Fruit fly (Drosophila melanogaster) whole organism: ENCODE results near the gene CG4036.
A peak's percentile ranks its signal among the peaks of the same experiment; 100 is the strongest.

Source experiments
- CG8478 ChIP-seq: fragments of >200 bp; optimal IDR thresholded peaks from 2 replicates; lab custom pipeline; 2018; ENCODE audit warnings: inconsistent platforms
- Dll ChIP-seq: fragments of >200 bp; optimal IDR thresholded peaks from 2 replicates; lab custom pipeline; 2017
- EcR ChIP-seq, 2 experiments: fragments of >200 bp; optimal IDR thresholded peaks; 2 replicates each; lab custom pipeline; 2017; ENCODE audit warnings: missing biosample characterization in 2 of 2, missing genetic modification characterization in 2 of 2, missing genetic modification reagents in 2 of 2
- pan ChIP-seq: fragments of >200 bp; optimal IDR thresholded peaks from 2 replicates; lab custom pipeline; 2017
- psq ChIP-seq: fragments of >200 bp; optimal IDR thresholded peaks from 2 replicates; lab custom pipeline; 2017
- usp ChIP-seq: fragments of >200 bp; optimal IDR thresholded peaks from 2 replicates; lab custom pipeline; 2017; ENCODE audit warnings: missing biosample characterization, missing genetic modification characterization, mixed read lengths

CG4036 gene

DNA sequence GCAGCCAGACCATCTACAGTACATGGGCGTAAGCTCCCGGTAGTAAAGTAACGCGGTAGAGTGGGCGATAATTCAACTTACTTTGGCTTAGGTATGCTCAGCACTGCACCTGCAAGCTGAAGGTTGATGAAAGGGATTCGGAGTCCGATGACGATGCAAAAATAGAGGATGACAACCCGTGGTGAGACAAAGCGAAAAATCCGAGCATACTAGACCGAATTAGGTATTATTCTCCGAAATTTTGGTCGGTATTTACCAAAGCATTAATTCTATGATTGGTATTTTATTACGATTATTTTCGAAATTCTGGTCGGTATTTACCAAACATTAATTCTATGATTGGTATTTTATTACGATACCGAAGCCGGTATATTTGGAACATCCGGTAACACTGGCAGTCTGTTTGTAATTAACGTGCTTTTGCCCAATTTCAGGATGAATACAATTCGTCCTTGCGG lies at the start of gene CG4036:
TSS of gene CG4036 (plus strand) at position 348 of the 458 bp plus-strand sequence.
- TF ChIP-seq psq (lab: Kevin White, UChicago), result no peak
- no peak for TF ChIP-seq Dll
- no peak for TF ChIP-seq usp (GFP tag; lab: Kevin White, UChicago)
- TF ChIP-seq CG8478 (lab: Kevin White, UChicago), result no peak
- TF ChIP-seq pan (lab: Kevin White, UChicago), result no peak
- TF ChIP-seq EcR (GFP tag; optimal IDR thresholded peaks at IDR 0.05; lab: Kevin White, UChicago), result no peak

DNA sequence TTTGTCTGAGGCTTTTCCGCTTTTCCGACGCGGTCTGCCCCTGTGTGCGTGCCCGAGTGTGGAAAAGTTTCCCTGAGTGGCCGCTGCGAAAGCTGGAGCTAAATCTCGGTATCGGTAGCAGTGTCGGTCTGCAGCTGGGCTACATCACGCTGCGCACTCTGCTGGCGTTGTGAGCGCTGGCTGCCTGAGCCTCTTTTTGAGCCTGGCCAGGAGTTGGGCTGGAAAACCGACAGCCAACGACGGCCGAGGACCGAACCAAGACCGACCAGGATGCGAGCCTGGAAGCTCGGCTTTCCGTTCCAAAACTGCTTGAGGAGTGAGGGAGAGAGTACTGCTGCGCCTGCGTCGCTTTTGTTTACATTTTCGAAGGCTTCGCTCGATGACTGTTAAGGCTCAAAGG lies 46.9 kb upstream of the CG4036 start:
- TF ChIP-seq EcR (GFP tag; optimal IDR thresholded peaks at IDR 0.05; lab: Kevin White, UChicago), result no peak
- no peak for TF ChIP-seq usp (GFP tag; lab: Kevin White, UChicago)
- no peak for TF ChIP-seq psq (lab: Kevin White, UChicago)
- TF ChIP-seq CG8478 (lab: Kevin White, UChicago), result no peak
- TF ChIP-seq pan (lab: Kevin White, UChicago), result no peak
- TF ChIP-seq Dll, result no peak

dm6 chr2L:9744634-9745033 lies 46.0 kb upstream of the CG4036 start:
- TF ChIP-seq CG8478 (lab: Kevin White, UChicago) (no peak), pan (lab: Kevin White, UChicago) (no peak), psq (lab: Kevin White, UChicago) (no peak), Dll (no peak), EcR (GFP tag; optimal IDR thresholded peaks at IDR 0.05; lab: Kevin White, UChicago) (no peak), usp (GFP tag; lab: Kevin White, UChicago) (no peak)

- no peak for TF ChIP-seq CG8478 (lab: Kevin White, UChicago)
- TF ChIP-seq pan (lab: Kevin White, UChicago), result no peak
- TF ChIP-seq psq (lab: Kevin White, UChicago), result no peak
- no peak for TF ChIP-seq usp (GFP tag; lab: Kevin White, UChicago)
- TF ChIP-seq EcR (GFP tag; optimal IDR thresholded peaks at IDR 0.05; lab: Kevin White, UChicago), result no peak
- no peak for TF ChIP-seq Dll
These were observed 44.2 kb upstream of the CG4036 start, which contains the start of gene Nckx30C for dm6 chr2L:9746236-9747225. Nckx30C (minus strand) TSS chr2L:9746495.

DNA sequence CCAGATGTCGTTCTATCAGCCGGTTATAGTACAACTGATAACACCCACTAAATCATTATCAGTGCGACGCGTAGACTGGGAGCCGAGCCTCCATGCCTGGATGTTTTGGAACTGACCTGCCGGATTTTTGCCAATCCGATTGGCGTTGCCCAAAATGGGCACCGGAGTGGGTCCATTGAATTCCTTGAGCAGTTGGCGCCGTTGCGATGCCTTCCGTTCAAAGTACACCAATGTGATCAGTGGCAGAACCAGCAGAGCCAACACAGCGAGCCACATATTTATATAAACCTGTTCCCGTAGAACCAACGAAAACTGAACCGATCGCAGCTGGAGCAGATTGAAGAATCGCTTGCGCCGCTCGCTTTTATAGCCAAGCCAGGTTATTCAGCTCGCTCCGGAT lies 40.9 kb upstream of the CG4036 start, which contains the start of gene Cyp4e3:
TSS of gene Cyp4e3 (minus strand) at position 327 of the 400 bp plus-strand sequence.
- TF ChIP-seq usp (GFP tag; lab: Kevin White, UChicago) (no peak), CG8478 (lab: Kevin White, UChicago) (no peak), psq (lab: Kevin White, UChicago) (no peak), EcR (GFP tag; optimal IDR thresholded peaks at IDR 0.05; lab: Kevin White, UChicago) (no peak), Dll (no peak), pan (lab: Kevin White, UChicago) (no peak)

- TF ChIP-seq EcR (GFP tag; optimal IDR thresholded peaks at IDR 0.05; lab: Kevin White, UChicago) (no peak), psq (lab: Kevin White, UChicago) (no peak)
These were observed 37.3 kb upstream of the CG4036 start for dm6 chr2L:9753357-9753756.

dm6 chr2L:9754817-9755216 lies 35.9 kb upstream of the CG4036 start:
- TF ChIP-seq EcR (GFP tag; optimal IDR thresholded peaks at IDR 0.05; lab: Kevin White, UChicago), result no peak
- no peak for TF ChIP-seq usp (GFP tag; lab: Kevin White, UChicago)

DNA sequence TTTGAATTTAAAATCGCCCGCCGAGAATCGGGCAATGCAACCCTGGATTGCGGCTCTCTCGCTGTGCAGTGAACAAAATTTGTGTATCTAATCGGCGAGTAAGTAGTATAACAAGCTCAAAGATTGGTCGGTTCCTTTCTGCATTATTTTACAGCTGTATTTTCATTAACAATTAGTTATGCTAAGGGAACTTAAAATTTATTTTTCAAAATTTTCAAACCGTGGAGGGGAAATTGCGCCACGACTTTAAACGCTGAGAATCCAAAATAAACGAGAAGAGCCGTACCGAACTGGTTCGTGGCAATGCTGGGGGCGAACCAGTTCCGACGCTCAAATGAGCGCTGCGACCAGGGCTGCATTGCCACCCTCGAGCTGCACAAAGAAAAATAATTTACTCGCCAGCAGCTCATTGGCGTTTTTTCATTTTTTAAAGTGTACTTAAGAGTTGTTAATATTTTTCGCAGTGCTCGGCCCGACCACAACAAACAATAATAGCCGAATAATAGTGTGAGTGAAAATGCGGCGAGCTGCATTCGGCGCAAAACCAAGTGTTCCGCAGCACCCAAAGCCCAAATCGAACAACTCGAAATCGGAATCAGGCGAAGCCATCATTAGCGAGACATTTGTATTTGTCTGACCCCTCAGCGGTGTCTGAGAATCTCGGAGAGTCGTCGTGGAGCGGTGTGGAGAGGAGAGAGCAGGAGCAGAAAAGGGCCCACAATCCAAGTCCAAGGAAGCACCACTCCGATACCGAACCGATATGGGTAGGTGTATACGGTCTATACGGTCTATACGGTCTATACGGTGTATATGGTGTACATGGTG lies 32.5 kb upstream of the CG4036 start, which contains the start of gene zf30C:
TSS of gene zf30C (plus strand) at position 353 of the 825 bp plus-strand sequence.
- TF ChIP-seq pan (lab: Kevin White, UChicago) (no peak), Dll (no peak), EcR (GFP tag; optimal IDR thresholded peaks at IDR 0.05; lab: Kevin White, UChicago) (no peak), usp (GFP tag; lab: Kevin White, UChicago) (no peak), psq (lab: Kevin White, UChicago) (no peak), CG8478 (lab: Kevin White, UChicago) (no peak)

DNA sequence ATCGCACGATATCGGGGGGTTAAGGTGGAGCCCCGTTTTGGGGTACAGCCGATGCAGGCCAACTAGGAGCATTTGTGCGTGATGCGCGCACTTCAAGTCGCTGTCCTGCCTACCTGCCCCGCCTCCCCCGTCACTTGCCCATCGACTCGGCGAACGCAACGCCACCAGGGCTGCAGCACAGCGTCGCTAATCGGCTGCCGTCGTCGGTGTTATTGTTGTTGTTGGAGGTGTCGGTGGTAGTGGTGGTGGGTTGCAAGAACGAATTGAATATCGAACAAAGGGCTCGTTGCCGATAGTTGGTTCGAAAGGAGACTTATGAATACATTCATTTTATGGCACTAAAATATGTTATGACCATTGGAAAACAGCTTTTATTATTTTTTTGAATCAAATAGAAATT lies 31.8 kb upstream of the CG4036 start:
- TF ChIP-seq psq (lab: Kevin White, UChicago) (no peak), usp (GFP tag; lab: Kevin White, UChicago) (no peak), Dll (no peak), pan (lab: Kevin White, UChicago) (no peak), CG8478 (lab: Kevin White, UChicago) (no peak), EcR (GFP tag; optimal IDR thresholded peaks at IDR 0.05; lab: Kevin White, UChicago) (no peak)

dm6 chr2L:9763212-9763869 lies 27.3 kb upstream of the CG4036 start, which contains the start of the genes Taf11 and und:
Taf11 (minus strand) TSS chr2L:9763262.
und (plus strand) TSS chr2L:9763369.
- TF ChIP-seq Dll (no peak), EcR (GFP tag; optimal IDR thresholded peaks at IDR 0.05; lab: Kevin White, UChicago) (peak in 1 of 2 experiments; percentile 95)

- no peak for TF ChIP-seq pan (lab: Kevin White, UChicago)
- no peak for TF ChIP-seq psq (lab: Kevin White, UChicago)
- TF ChIP-seq EcR (GFP tag; optimal IDR thresholded peaks at IDR 0.05; lab: Kevin White, UChicago), result no peak
- TF ChIP-seq usp (GFP tag; lab: Kevin White, UChicago), result no peak
- no peak for TF ChIP-seq CG8478 (lab: Kevin White, UChicago)
- TF ChIP-seq Dll, result no peak
These were observed 23.9 kb upstream of the CG4036 start, which contains the start of gene CG4017 for dm6 chr2L:9766758-9767157. CG4017 (plus strand) TSS chr2L:9767058.
